Worm (Caenorhabditis elegans): Measurements from ENCODE around the gene kin-29.

kin-29 gene

DNA sequence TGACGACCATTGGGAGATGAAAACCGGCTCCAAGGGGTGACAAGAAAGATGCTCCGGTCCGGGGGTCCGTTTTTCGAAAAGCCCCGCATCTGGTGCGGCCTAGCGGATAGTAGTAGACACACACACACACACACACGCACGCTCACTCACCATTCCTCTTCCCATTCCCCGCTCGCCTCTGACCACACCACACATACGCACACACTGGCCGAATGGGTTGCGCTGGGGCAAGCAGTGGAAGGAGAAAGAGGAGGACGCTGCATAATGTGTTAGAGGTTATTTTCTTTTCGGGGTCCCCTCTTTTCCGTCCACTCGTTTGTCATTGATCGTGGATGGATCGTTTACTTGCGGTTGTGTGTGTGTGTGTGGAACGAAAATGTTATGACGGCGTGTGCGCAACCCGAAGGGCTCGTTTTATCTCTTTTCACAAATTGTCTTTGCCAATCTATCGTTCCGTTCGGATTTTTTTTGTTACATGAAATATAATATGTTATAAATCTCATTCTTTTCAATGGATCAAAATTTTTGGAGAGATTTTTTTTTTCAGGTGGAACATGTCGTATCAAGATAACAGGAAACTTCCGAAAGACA lies 33.2 kb upstream of the kin-29 start, which contains the start of gene vang-1 (continued):
- peak; percentile 70 for TF ChIP-seq sdc-2 (tag; optimal IDR thresholded peaks at IDR 0.05)
- peak; percentile 57 for TF ChIP-seq ceh-6 (GFP tag; optimal IDR thresholded peaks at IDR 0.05)
- TF ChIP-seq ceh-18 (tag; optimal IDR thresholded peaks at IDR 0.05): peak; percentile 36
- no peak for TF ChIP-seq dmd-4 (tag; optimal IDR thresholded peaks at IDR 0.05; ENCODE audit: borderline replicate concordance)
- no peak for TF ChIP-seq fax-1 (tag; optimal IDR thresholded peaks at IDR 0.05)
- TF ChIP-seq ets-4 (tag; optimal IDR thresholded peaks at IDR 0.05): no peak
- TF ChIP-seq C38D4.7 (GFP tag; optimal IDR thresholded peaks at IDR 0.05): no peak
- peak; percentile 65 for TF ChIP-seq nfya-1 (tag; optimal IDR thresholded peaks at IDR 0.05)
- peak; percentile 47 for TF ChIP-seq fkh-6 (tag; optimal IDR thresholded peaks at IDR 0.05)
- no peak for TF ChIP-seq unc-55 (GFP tag; optimal IDR thresholded peaks at IDR 0.05)
- TF ChIP-seq C08G9.2 (tag; optimal IDR thresholded peaks at IDR 0.05): peak; percentile 53
- TF ChIP-seq eyg-1 (tag; optimal IDR thresholded peaks at IDR 0.05): peak; percentile 3
- peak; percentile 53 for TF ChIP-seq sox-4 (tag; optimal IDR thresholded peaks at IDR 0.05)
- TF ChIP-seq hlh-6 (tag; optimal IDR thresholded peaks at IDR 0.05): peak; percentile 39
- no peak for TF ChIP-seq pqm-1 (tag; optimal IDR thresholded peaks at IDR 0.05)
- TF ChIP-seq che-1 (tag; optimal IDR thresholded peaks at IDR 0.05): no peak
- peak; percentile 32 for TF ChIP-seq ceh-9 (tag; optimal IDR thresholded peaks at IDR 0.05)
- TF ChIP-seq K02D7.2 (tag; optimal IDR thresholded peaks at IDR 0.05): no peak
- peak; percentile 25 for TF ChIP-seq T23F11.4 (GFP tag; optimal IDR thresholded peaks at IDR 0.05)
- TF ChIP-seq madf-2 (tag; optimal IDR thresholded peaks at IDR 0.05): peak; percentile 33

DNA sequence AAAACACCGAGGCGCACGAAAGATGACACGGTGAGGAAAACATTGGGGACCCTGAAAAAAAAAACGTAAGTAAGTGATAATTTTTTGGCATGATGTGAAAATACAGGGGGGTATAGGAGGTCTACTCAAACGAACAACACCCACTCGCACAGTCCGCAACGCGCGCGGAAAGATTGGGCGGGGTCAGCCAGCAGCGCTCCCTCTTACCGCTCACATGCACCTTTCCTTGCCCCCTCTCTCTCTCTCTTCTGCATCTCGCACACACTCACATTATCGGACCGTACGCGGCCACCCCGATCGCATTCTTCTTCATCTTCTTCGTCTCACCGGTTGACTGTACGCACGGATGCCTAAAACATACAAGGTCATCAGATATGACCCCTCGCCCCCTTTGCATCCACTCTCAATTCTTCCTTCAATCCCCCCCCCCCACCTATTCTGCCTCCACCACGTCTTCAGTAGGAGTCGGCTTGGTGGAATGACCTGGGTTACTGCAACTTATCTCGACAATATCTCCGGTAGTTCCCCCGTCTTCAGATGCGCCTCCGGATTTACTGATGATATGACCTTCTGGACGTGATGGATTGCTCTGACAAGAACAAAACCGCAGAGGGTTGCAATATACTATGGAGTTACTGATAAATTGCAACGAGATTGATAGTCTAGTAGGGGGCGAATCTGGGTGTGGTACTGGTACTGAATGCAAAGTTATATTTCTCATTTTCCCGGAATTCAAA lies 27.5 kb upstream of the kin-29 start, which contains the start of gene F53B3.5:
Gene F53B3.5 (minus strand): TSS at position 51 of the 737 bp plus-strand sequence.
- TF ChIP-seq ref-2 (tag; optimal IDR thresholded peaks at IDR 0.05) (peak; percentile 12), sdc-2 (tag; optimal IDR thresholded peaks at IDR 0.05) (peak; percentile 31), eyg-1 (tag; optimal IDR thresholded peaks at IDR 0.05) (no peak), ceh-30 (tag; optimal IDR thresholded peaks at IDR 0.05) (no peak), tbx-2 (tag; optimal IDR thresholded peaks at IDR 0.05) (peak; percentile 11), unc-42 (tag; optimal IDR thresholded peaks at IDR 0.05) (no peak), lin-11 (tag; optimal IDR thresholded peaks at IDR 0.05) (no peak), nfya-1 (tag; optimal IDR thresholded peaks at IDR 0.05) (peak; percentile 42), sox-2 (GFP tag; IDR thresholded peaks at IDR 0.05) (no peak), dve-1 (tag; optimal IDR thresholded peaks at IDR 0.05) (no peak), dmd-4 (tag; optimal IDR thresholded peaks at IDR 0.05; ENCODE audit: borderline replicate concordance) (no peak), pag-3 (tag; optimal IDR thresholded peaks at IDR 0.05; ENCODE audit: borderline replicate concordance) (no peak), mec-3 (tag; optimal IDR thresholded peaks at IDR 0.05; ENCODE audit: borderline replicate concordance) (no peak), pqm-1 (tag; optimal IDR thresholded peaks at IDR 0.05) (no peak), madf-2 (tag; optimal IDR thresholded peaks at IDR 0.05) (no peak), F13H6.1 (tag; optimal IDR thresholded peaks at IDR 0.05) (no peak), ceh-9 (tag; optimal IDR thresholded peaks at IDR 0.05) (no peak), fax-1 (tag; optimal IDR thresholded peaks at IDR 0.05) (no peak), ceh-18 (tag; optimal IDR thresholded peaks at IDR 0.05) (no peak), T23F11.4 (GFP tag; optimal IDR thresholded peaks at IDR 0.05) (no peak), gmeb-2 (tag; optimal IDR thresholded peaks at IDR 0.05) (no peak), ceh-14 (tag; optimal IDR thresholded peaks at IDR 0.05) (no peak), che-1 (tag; optimal IDR thresholded peaks at IDR 0.05) (peak; percentile 9), syd-9 (tag; optimal IDR thresholded peaks at IDR 0.05) (no peak), lim-6 (tag; optimal IDR thresholded peaks at IDR 0.05) (no peak), K09A11.1 (tag; optimal IDR thresholded peaks at IDR 0.05; ENCODE audit: insufficient read depth) (no peak), ztf-16 (tag; optimal IDR thresholded peaks at IDR 0.05) (peak; percentile 47), ahr-1 (tag; optimal IDR thresholded peaks at IDR 0.05) (no peak), hlh-30 (tag; optimal IDR thresholded peaks at IDR 0.05; ENCODE audit: insufficient read depth) (peak; percentile 50), elt-4 (tag; optimal IDR thresholded peaks at IDR 0.05) (no peak), pha-4 (tag; optimal IDR thresholded peaks at IDR 0.05) (no peak), hlh-8 (tag; optimal IDR thresholded peaks at IDR 0.05) (no peak), unc-3 (GFP tag; conservative IDR thresholded peaks at IDR 0.05) (no peak), unc-3 (tag; optimal IDR thresholded peaks at IDR 0.05) (no peak), hlh-15 (tag; optimal IDR thresholded peaks at IDR 0.05) (no peak), odd-2 (tag; optimal IDR thresholded peaks at IDR 0.05) (no peak), ceh-34 (tag; optimal IDR thresholded peaks at IDR 0.05) (peak; percentile 35), fkh-6 (tag; optimal IDR thresholded peaks at IDR 0.05) (peak; percentile 21), sox-4 (tag; optimal IDR thresholded peaks at IDR 0.05) (no peak), pros-1 (tag; optimal IDR thresholded peaks at IDR 0.05) (peak; percentile 53)
